Fruit fly (Drosophila melanogaster): Measurements from ENCODE around the gene Wdr82.

Gene Wdr82

DNA sequence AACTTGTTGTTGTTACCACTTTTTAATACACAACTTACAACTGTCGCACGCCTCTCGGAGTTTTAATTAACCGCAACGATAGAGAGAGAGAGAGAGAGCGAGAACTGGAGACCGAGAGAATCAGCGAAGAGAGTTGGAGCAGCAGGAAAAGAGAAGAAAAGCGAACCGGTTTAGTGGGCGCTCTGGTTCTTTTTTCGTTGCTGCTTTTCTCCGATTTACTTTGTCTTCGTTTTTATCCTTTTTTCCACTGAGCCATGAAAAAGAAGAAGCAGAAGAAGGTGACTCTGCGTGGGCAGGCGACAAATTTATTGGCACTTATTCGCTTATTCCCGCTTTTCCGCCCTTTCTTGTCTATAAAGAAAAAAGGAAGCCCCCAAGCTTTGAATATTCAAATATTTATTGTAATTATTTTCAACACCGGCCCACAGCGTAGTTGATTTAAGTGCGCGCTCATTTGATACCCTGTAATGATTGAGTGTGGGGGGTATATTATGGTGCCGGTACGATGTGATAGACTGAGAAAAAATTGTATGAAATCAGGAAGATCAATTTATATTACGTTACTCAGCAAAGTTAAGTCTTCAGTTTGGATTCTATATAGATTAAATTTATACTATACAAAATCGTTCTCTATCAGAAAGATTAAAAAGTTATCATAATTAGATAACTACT is 46.1 kb downstream of the Wdr82 start (continued):
- no peak for TF ChIP-seq CG3281 (GFP tag; optimal IDR thresholded peaks at IDR 0.05)
- TF ChIP-seq NC2α (GFP tag; optimal IDR thresholded peaks at IDR 0.05), result no peak
- no peak for TF ChIP-seq bowl (GFP tag; IDR thresholded peaks at IDR 0.05)
- no peak for TF ChIP-seq emc (GFP tag; optimal IDR thresholded peaks at IDR 0.05)
- TF ChIP-seq CG9817 (tag; optimal IDR thresholded peaks at IDR 0.05), result no peak
- TF ChIP-seq Ets97D (GFP tag; optimal IDR thresholded peaks at IDR 0.05), result no peak
- TF ChIP-seq CG15514 (GFP tag; optimal IDR thresholded peaks at IDR 0.05), result no peak
- no peak for TF ChIP-seq HHEX (GFP tag; optimal IDR thresholded peaks at IDR 0.05)
- TF ChIP-seq CG11696 (GFP tag; IDR thresholded peaks at IDR 0.05), result no peak
- no peak for TF ChIP-seq CG1529 (GFP tag; optimal IDR thresholded peaks at IDR 0.05)
- TF ChIP-seq kni (GFP tag; optimal IDR thresholded peaks at IDR 0.05), result peak; percentile 10
- TF ChIP-seq dpn (GFP tag; optimal IDR thresholded peaks at IDR 0.05), result no peak
- TF ChIP-seq CG1233 (GFP tag; optimal IDR thresholded peaks at IDR 0.05), result no peak
- TF ChIP-seq CG33213 (GFP tag; optimal IDR thresholded peaks at IDR 0.05), result no peak
- TF ChIP-seq da (GFP tag; optimal IDR thresholded peaks at IDR 0.05), result no peak
- TF ChIP-seq CG4820 (GFP tag; optimal IDR thresholded peaks at IDR 0.05), result no peak
- no peak for TF ChIP-seq zfh2 (GFP tag; optimal IDR thresholded peaks at IDR 0.05)
- no peak for TF ChIP-seq Opbp (GFP tag; IDR thresholded peaks at IDR 0.05; ENCODE audit: partially characterized antibody)
- no peak for TF ChIP-seq sisA (GFP tag; IDR thresholded peaks at IDR 0.05)
- peak; percentile 78 for TF ChIP-seq Trl (optimal IDR thresholded peaks at IDR 0.05)
- no peak for TF ChIP-seq Trl (GFP tag; optimal IDR thresholded peaks at IDR 0.05)
- TF ChIP-seq CG16863 (GFP tag; optimal IDR thresholded peaks at IDR 0.05), result no peak
- TF ChIP-seq Med (GFP tag), result peak; percentile 62
- TF ChIP-seq salm (tag; optimal IDR thresholded peaks at IDR 0.05), result no peak
- no peak for TF ChIP-seq cas (GFP tag; IDR thresholded peaks at IDR 0.05)
- TF ChIP-seq B-H2 (GFP tag; optimal IDR thresholded peaks at IDR 0.05), result no peak
- no peak for TF ChIP-seq CG7271 (tag; optimal IDR thresholded peaks at IDR 0.05)
- TF ChIP-seq Myb (GFP tag; optimal IDR thresholded peaks at IDR 0.05), result no peak
- no peak for TF ChIP-seq bsh (GFP tag; optimal IDR thresholded peaks at IDR 0.05)
- TF ChIP-seq gem (tag; optimal IDR thresholded peaks at IDR 0.05), result peak; percentile 45
- TF ChIP-seq croc (GFP tag; conservative IDR thresholded peaks at IDR 0.05), result no peak
- no peak for TF ChIP-seq CG3407 (GFP tag; optimal IDR thresholded peaks at IDR 0.05)
- TF ChIP-seq Fer3 (tag; optimal IDR thresholded peaks at IDR 0.05), result no peak
- TF ChIP-seq CG7839 (tag; optimal IDR thresholded peaks at IDR 0.05), result peak; percentile 7
- TF ChIP-seq CG31224 (GFP tag; IDR thresholded peaks at IDR 0.05), result no peak
- peak; percentile 27; the same call in 1 of the 2 replicates for TF ChIP-seq Rfx (GFP tag; IDR thresholded peaks at IDR 0.05)
- TF ChIP-seq CG12391 (tag; optimal IDR thresholded peaks at IDR 0.05), result peak; percentile 24
- no peak for TF ChIP-seq Hand (GFP tag; optimal IDR thresholded peaks at IDR 0.05)
- no peak for TF ChIP-seq Scr (GFP tag; IDR thresholded peaks at IDR 0.05; ENCODE audit: partially characterized antibody)
- no peak for TF ChIP-seq CG3065 (GFP tag; optimal IDR thresholded peaks at IDR 0.05)
- TF ChIP-seq Dek (tag; optimal IDR thresholded peaks at IDR 0.05), result no peak
- TF ChIP-seq run (tag; optimal IDR thresholded peaks at IDR 0.05), result no peak
- no peak for TF ChIP-seq Dbx (GFP tag; IDR thresholded peaks at IDR 0.05)
- TF ChIP-seq Hey (tag; optimal IDR thresholded peaks at IDR 0.05), result no peak
- TF ChIP-seq CG12219 (GFP tag; optimal IDR thresholded peaks at IDR 0.05), result no peak
- no peak for TF ChIP-seq Bgb (GFP tag; IDR thresholded peaks at IDR 0.05; ENCODE audit: partially characterized antibody)
- TF ChIP-seq ems (GFP tag; optimal IDR thresholded peaks at IDR 0.05), result no peak
- no peak for TF ChIP-seq CG4617 (GFP tag; optimal IDR thresholded peaks at IDR 0.05; ENCODE audit: borderline replicate concordance)
- TF ChIP-seq CG32767 (GFP tag; IDR thresholded peaks at IDR 0.05), result no peak
- no peak for TF ChIP-seq Dip3 (GFP tag; optimal IDR thresholded peaks at IDR 0.05)
- TF ChIP-seq ro (GFP tag; IDR thresholded peaks at IDR 0.05), result no peak

Data from whole organism, embryonic.